Worm (Caenorhabditis elegans) whole organism, early embryonic: Measurements from ENCODE around the gene spp-11.

ENCODE experiments used
- B0310.2 ChIP-seq: sonication (generic microtip); optimal IDR thresholded peaks from 2 replicates; lab custom pipeline; 2016; ENCODE audit warnings: mild to moderate bottlenecking, missing genetic modification characterization, missing compliant biosample characterization
- F13C5.2 ChIP-seq: sonication (generic microtip); optimal IDR thresholded peaks from 2 replicates; lab custom pipeline; 2017; ENCODE audit warnings: mild to moderate bottlenecking, missing genetic modification characterization, inconsistent platforms, missing compliant biosample characterization
- aly-1 ChIP-seq: sonication (generic microtip); optimal IDR thresholded peaks from 2 replicates; lab custom pipeline; 2016; ENCODE audit warnings: missing genetic modification characterization, missing compliant biosample characterization
- ama-1 ChIP-seq: fragments of 150-350 bp; optimal IDR thresholded peaks from 2 replicates; lab custom pipeline; 2014
- ceh-13 ChIP-seq: fragments of 200-800 bp; sonication (Bioruptor generic); optimal IDR thresholded peaks from 2 replicates; lab custom pipeline; 2018; ENCODE audit warnings: mild to moderate bottlenecking, missing genetic modification characterization, missing compliant biosample characterization
- ceh-36 ChIP-seq: sonication (generic microtip); optimal IDR thresholded peaks from 2 replicates; lab custom pipeline; 2016; ENCODE audit warnings: missing genetic modification characterization, inconsistent platforms, missing compliant biosample characterization
- ets-7 ChIP-seq: sonication (generic microtip); optimal IDR thresholded peaks from 2 replicates; lab custom pipeline; 2016; ENCODE audit warnings: missing genotype, missing genetic modification characterization, missing compliant biosample characterization
- flt-1 ChIP-seq: fragments of 200-800 bp; sonication (Bioruptor generic); IDR thresholded peaks from 2 replicates; pipeline ENCODE4 v1.3.6; 2022; ENCODE audit warnings: missing genetic modification characterization, missing compliant biosample characterization
- hmbx-1 ChIP-seq: sonication (generic microtip); optimal IDR thresholded peaks from 2 replicates; lab custom pipeline; 2016; ENCODE audit warnings: mild to moderate bottlenecking, missing genetic modification characterization, missing compliant biosample characterization
- hmg-4 ChIP-seq: fragments of 200-800 bp; sonication (Bioruptor generic); optimal IDR thresholded peaks from 2 replicates; lab custom pipeline; 2018; ENCODE audit warnings: mild to moderate bottlenecking, missing genetic modification characterization, missing compliant biosample characterization
- hnd-1 ChIP-seq: sonication (generic microtip); optimal IDR thresholded peaks from 2 replicates; lab custom pipeline; 2016; ENCODE audit warnings: missing genetic modification characterization, missing compliant biosample characterization
- pes-1 ChIP-seq: fragments of 200-800 bp; sonication (Bioruptor generic); IDR thresholded peaks from 2 replicates; pipeline ENCODE4 v1.3.6; 2022; ENCODE audit warnings: missing genetic modification reagents, missing genetic modification characterization, missing compliant biosample characterization
- scrt-1 ChIP-seq: fragments of 200-800 bp; sonication (Bioruptor generic); IDR thresholded peaks from 2 replicates; pipeline ENCODE4 v1.3.6; 2022; ENCODE audit warnings: missing genetic modification characterization, missing compliant biosample characterization
- sea-1 ChIP-seq: fragments of 200-800 bp; sonication (Bioruptor generic); conservative IDR thresholded peaks from 2 replicates; pipeline ENCODE4 v1.3.6; 2022; ENCODE audit warnings: missing genetic modification characterization, missing compliant biosample characterization
- tbx-11 ChIP-seq: fragments of 200-800 bp; sonication (Bioruptor generic); IDR thresholded peaks from 2 replicates; pipeline ENCODE4 v1.3.6; 2022; ENCODE audit warnings: missing genetic modification characterization, missing compliant biosample characterization
- tbx-37 ChIP-seq: fragments of 200-800 bp; sonication (Bioruptor generic); conservative IDR thresholded peaks from 2 replicates; pipeline ENCODE4 v1.3.6; 2022; ENCODE audit warnings: missing genetic modification reagents, missing genetic modification characterization, missing compliant biosample characterization
- tra-4 ChIP-seq: sonication (generic microtip); optimal IDR thresholded peaks from 2 replicates; lab custom pipeline; 2017; ENCODE audit warnings: missing genetic modification characterization, missing compliant biosample characterization

The spp-11 gene

ce11 chrII:6410181-6410580 lies 3.0 kb upstream of the spp-11 start, which contains the start of gene T25D10.4:
Gene T25D10.4, minus strand, starts transcription at chrII:6410281.
- TF ChIP-seq tbx-11 (no peak), B0310.2 (tag; lab: Kevin White, UChicago) (no peak), sea-1 (GFP tag; lab: Robert Waterston, UW) (no peak), ama-1 (lab: Kevin White, UChicago) (no peak), aly-1 (tag; lab: Kevin White, UChicago) (no peak)

DNA sequence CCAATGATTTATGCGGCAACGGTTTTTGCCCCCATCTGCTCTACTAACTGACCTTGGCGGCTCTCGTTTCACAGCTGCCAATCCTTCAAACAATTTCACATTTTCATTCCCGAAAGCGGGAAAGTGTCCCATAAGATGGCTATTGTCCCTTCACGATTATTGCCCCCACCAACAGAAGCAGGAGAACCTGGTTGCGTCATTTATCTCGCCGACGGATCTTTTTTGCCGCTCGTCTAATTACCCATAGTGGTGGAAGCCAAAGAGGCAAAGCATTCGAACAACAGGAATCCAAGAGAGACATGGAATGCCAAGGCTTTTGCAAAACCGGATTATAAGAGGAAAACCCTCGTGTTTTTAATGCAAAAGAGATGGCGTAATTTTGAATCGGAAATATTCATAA lies 1.9 kb upstream of the spp-11 start:
- peak; percentile 54 for TF ChIP-seq hmg-4
- no peak for TF ChIP-seq tbx-11
- TF ChIP-seq tra-4 (tag; lab: Kevin White, UChicago): no peak
- TF ChIP-seq B0310.2 (tag; lab: Kevin White, UChicago): no peak
- TF ChIP-seq F13C5.2: no peak
- no peak for TF ChIP-seq aly-1 (tag; lab: Kevin White, UChicago)
- no peak for TF ChIP-seq pes-1 (GFP tag; lab: Robert Waterston, UW)
- no peak for TF ChIP-seq flt-1 (GFP tag; lab: Robert Waterston, UW)

DNA sequence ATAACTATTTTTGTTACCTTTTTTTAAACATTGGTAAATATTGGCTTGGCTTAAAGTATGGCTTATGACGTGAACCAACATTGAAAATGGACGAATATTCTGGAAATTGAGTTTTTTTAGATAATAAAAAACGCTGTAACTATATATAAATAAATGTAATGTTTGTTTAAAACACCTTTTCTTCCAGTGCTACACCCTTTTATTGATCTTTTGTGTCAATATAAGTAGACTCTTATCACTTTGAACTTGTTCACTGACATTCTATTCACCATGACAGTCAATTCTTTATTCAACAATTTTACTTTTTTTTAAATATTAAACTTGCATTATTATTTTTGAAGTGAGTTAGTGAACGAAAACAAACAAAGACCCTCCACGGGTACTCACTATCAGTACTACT lies 3.9 kb downstream of the spp-11 start, which contains the start of gene T25D10.1:
Gene T25D10.1, plus strand, starts transcription at position 169 of the 400 bp plus-strand sequence.
- TF ChIP-seq tra-4 (tag; lab: Kevin White, UChicago) (no peak), F13C5.2 (no peak), ceh-36 (tag; lab: Kevin White, UChicago) (no peak), aly-1 (tag; lab: Kevin White, UChicago) (no peak), hnd-1 (tag; lab: Kevin White, UChicago) (no peak), ama-1 (lab: Kevin White, UChicago) (no peak), sea-1 (GFP tag; lab: Robert Waterston, UW) (no peak), pes-1 (GFP tag; lab: Robert Waterston, UW) (no peak), hmg-4 (no peak), hmbx-1 (tag; lab: Kevin White, UChicago) (no peak), scrt-1 (no peak), B0310.2 (tag; lab: Kevin White, UChicago) (no peak), ceh-13 (GFP tag; lab: Kevin White, UChicago) (no peak)

ce11 chrII:6401649-6402048 lies 5.5 kb downstream of the spp-11 start, which contains the start of gene btb-2:
Gene btb-2, plus strand, starts transcription at chrII:6401949.
- TF ChIP-seq ceh-13 (GFP tag; lab: Kevin White, UChicago): no peak
- TF ChIP-seq ama-1 (lab: Kevin White, UChicago): no peak
- no peak for TF ChIP-seq tra-4 (tag; lab: Kevin White, UChicago)
- TF ChIP-seq sea-1 (GFP tag; lab: Robert Waterston, UW): no peak
- TF ChIP-seq ceh-36 (tag; lab: Kevin White, UChicago): no peak
- no peak for TF ChIP-seq tbx-37 (GFP tag; lab: Robert Waterston, UW)

ce11 chrII:6398406-6398805 lies 8.8 kb downstream of the spp-11 start, which contains the start of gene zig-10:
Gene zig-10, plus strand, starts transcription at chrII:6398706.
- TF ChIP-seq tbx-11: no peak

ce11 chrII:6394037-6394436 lies 13.1 kb downstream of the spp-11 start:
- TF ChIP-seq B0310.2 (tag; lab: Kevin White, UChicago): no peak
- TF ChIP-seq tbx-37 (GFP tag; lab: Robert Waterston, UW): no peak
- TF ChIP-seq scrt-1: no peak
- TF ChIP-seq hmg-4: no peak
- TF ChIP-seq hnd-1 (tag; lab: Kevin White, UChicago): no peak

- no peak for TF ChIP-seq sea-1 (GFP tag; lab: Robert Waterston, UW)
- TF ChIP-seq ceh-36 (tag; lab: Kevin White, UChicago): no peak
- no peak for TF ChIP-seq ama-1 (lab: Kevin White, UChicago)
- no peak for TF ChIP-seq hmbx-1 (tag; lab: Kevin White, UChicago)
- no peak for TF ChIP-seq tbx-37 (GFP tag; lab: Robert Waterston, UW)
These were observed 16.0 kb downstream of the spp-11 start, which contains the start of gene F58F12.3 for ce11 chrII:6391195-6391594. Gene F58F12.3, minus strand, starts transcription at chrII:6391295.

- TF ChIP-seq tbx-37 (GFP tag; lab: Robert Waterston, UW) (no peak), F13C5.2 (no peak), aly-1 (tag; lab: Kevin White, UChicago) (no peak), tra-4 (tag; lab: Kevin White, UChicago) (no peak), flt-1 (GFP tag; lab: Robert Waterston, UW) (no peak), ceh-13 (GFP tag; lab: Kevin White, UChicago) (no peak), sea-1 (GFP tag; lab: Robert Waterston, UW) (no peak), hmbx-1 (tag; lab: Kevin White, UChicago) (no peak)
These were observed 19.2 kb downstream of the spp-11 start, which contains the start of gene F58F12.2 for ce11 chrII:6387937-6388336. Gene F58F12.2, minus strand, starts transcription at chrII:6388037.

DNA sequence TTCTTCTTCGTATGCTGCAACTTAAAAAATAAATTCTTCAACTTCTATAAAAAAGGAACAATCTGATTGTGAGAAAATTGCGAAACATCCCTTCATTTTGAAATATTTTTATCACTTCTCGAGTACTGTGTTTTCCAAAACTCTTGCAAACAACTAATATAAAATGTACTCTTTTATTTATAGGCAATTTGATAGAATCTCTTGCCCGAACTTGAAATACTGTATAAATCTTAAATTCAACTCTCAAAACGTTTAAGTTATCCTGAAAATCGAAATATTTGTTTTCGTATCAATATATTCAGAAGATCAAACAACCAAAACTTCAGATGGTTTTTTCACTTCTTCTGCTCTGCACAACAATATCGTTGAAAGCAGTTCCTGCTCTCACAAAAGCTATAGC lies 20.7 kb downstream of the spp-11 start, which contains the start of gene F58F12.4:
Gene F58F12.4, plus strand, starts transcription at position 301 of the 400 bp plus-strand sequence.
- no peak for TF ChIP-seq tbx-11
- TF ChIP-seq hmbx-1 (tag; lab: Kevin White, UChicago): no peak
- no peak for TF ChIP-seq scrt-1
- no peak for TF ChIP-seq ceh-13 (GFP tag; lab: Kevin White, UChicago)
- TF ChIP-seq aly-1 (tag; lab: Kevin White, UChicago): no peak
- TF ChIP-seq hmg-4: no peak
- TF ChIP-seq tra-4 (tag; lab: Kevin White, UChicago): no peak
- TF ChIP-seq ama-1 (lab: Kevin White, UChicago): no peak
- no peak for TF ChIP-seq ets-7
